Worm (Caenorhabditis elegans) whole organism, mixed stage, embryonic: Measurements from ENCODE around the gene clec-39.

Experiments
- M03D4.4 ChIP-seq: sonication (generic microtip); optimal IDR thresholded peaks from 2 replicates; lab custom pipeline; 2017; ENCODE audit warnings: mild to moderate bottlenecking, missing genetic modification characterization, missing compliant biosample characterization
- bed-3 ChIP-seq: fragments of 200-800 bp; sonication (Bioruptor generic); optimal IDR thresholded peaks from 3 replicates; lab custom pipeline; 2018; ENCODE audit warnings: mild to moderate bottlenecking, missing genetic modification characterization, moderate library complexity, missing compliant biosample characterization
- blmp-1 ChIP-seq: fragments of 150-350 bp; optimal IDR thresholded peaks from 2 replicates; lab custom pipeline; 2014; ENCODE audit warnings: missing biosample characterization, missing genetic modification characterization
- ceh-39 ChIP-seq: fragments of 150-350 bp; optimal IDR thresholded peaks from 2 replicates; lab custom pipeline; 2014; ENCODE audit warnings: missing biosample characterization, missing genetic modification characterization
- ceh-43 ChIP-seq: fragments of 200-800 bp; sonication (Bioruptor generic); optimal IDR thresholded peaks from 2 replicates; lab custom pipeline; 2018; ENCODE audit warnings: mild to moderate bottlenecking, missing genetic modification characterization, moderate library complexity, missing compliant biosample characterization
- ces-1 ChIP-seq: fragments of 150-350 bp; optimal IDR thresholded peaks from 2 replicates; lab custom pipeline; 2014; ENCODE audit warnings: missing biosample characterization, missing genetic modification reagents, missing genetic modification characterization
- cnd-1 ChIP-seq: fragments of 200-800 bp; sonication (Bioruptor generic); optimal IDR thresholded peaks from 2 replicates; lab custom pipeline; 2018; ENCODE audit warnings: mild to moderate bottlenecking, missing genetic modification characterization, missing compliant biosample characterization
- drap-1 ChIP-seq: fragments of 200-800 bp; sonication (Bioruptor generic); optimal IDR thresholded peaks from 3 replicates; lab custom pipeline; 2018; ENCODE audit warnings: mild to moderate bottlenecking, missing genetic modification characterization, missing compliant biosample characterization
- elt-1 ChIP-seq: sonication (generic microtip); optimal IDR thresholded peaks from 2 replicates; lab custom pipeline; 2017; ENCODE audit warnings: missing genetic modification characterization, mild to moderate bottlenecking, missing compliant biosample characterization, antibody characterized with exemption, moderate library complexity, borderline replicate concordance; ENCODE audit not compliant: insufficient read depth
- elt-3 ChIP-seq: fragments of 150-350 bp; optimal IDR thresholded peaks from 2 replicates; lab custom pipeline; 2014; ENCODE audit warnings: missing biosample characterization, missing genetic modification characterization
- flh-1 ChIP-seq: fragments of 200-800 bp; sonication (Bioruptor generic); optimal IDR thresholded peaks from 2 replicates; lab custom pipeline; 2018; ENCODE audit warnings: mild to moderate bottlenecking, missing genetic modification characterization, moderate library complexity, missing compliant biosample characterization
- ham-2 ChIP-seq: fragments of 200-800 bp; sonication (Bioruptor generic); optimal IDR thresholded peaks from 2 replicates; lab custom pipeline; 2018; ENCODE audit warnings: mild to moderate bottlenecking, missing genetic modification characterization, missing compliant biosample characterization
- hlh-1 ChIP-seq: fragments of 150-350 bp; optimal IDR thresholded peaks from 2 replicates; lab custom pipeline; 2014; ENCODE audit warnings: missing biosample characterization, missing genetic modification reagents, missing genetic modification characterization
- lin-13 ChIP-seq: fragments of 150-350 bp; optimal IDR thresholded peaks from 2 replicates; lab custom pipeline; 2014; ENCODE audit warnings: missing biosample characterization, missing genetic modification characterization
- lsy-2 ChIP-seq: fragments of 150-350 bp; optimal IDR thresholded peaks from 2 replicates; lab custom pipeline; 2014; ENCODE audit warnings: missing biosample characterization, missing genetic modification characterization
- mep-1 ChIP-seq: fragments of 150-350 bp; optimal IDR thresholded peaks from 2 replicates; lab custom pipeline; 2017; ENCODE audit warnings: missing biosample characterization, missing genetic modification reagents, missing genetic modification characterization, inconsistent platforms
- mls-2 ChIP-seq: sonication (generic microtip); optimal IDR thresholded peaks from 2 replicates; lab custom pipeline; 2016; ENCODE audit warnings: mild to moderate bottlenecking, missing genetic modification characterization, moderate library complexity, missing compliant biosample characterization
- nhr-12 ChIP-seq: fragments of 150-350 bp; optimal IDR thresholded peaks from 2 replicates; lab custom pipeline; 2014; ENCODE audit warnings: missing biosample characterization, missing genetic modification characterization
- nhr-2 ChIP-seq: fragments of 150-350 bp; optimal IDR thresholded peaks from 2 replicates; lab custom pipeline; 2014; ENCODE audit warnings: missing biosample characterization, missing genetic modification characterization
- nhr-237 ChIP-seq: fragments of 150-350 bp; optimal IDR thresholded peaks from 2 replicates; lab custom pipeline; 2014; ENCODE audit warnings: missing biosample characterization, missing genetic modification characterization
- nhr-28 ChIP-seq: fragments of 150-350 bp; optimal IDR thresholded peaks from 2 replicates; lab custom pipeline; 2014; ENCODE audit warnings: missing biosample characterization, missing genetic modification characterization
- nhr-76 ChIP-seq: sonication (generic microtip); optimal IDR thresholded peaks from 2 replicates; lab custom pipeline; 2017; ENCODE audit warnings: missing biosample characterization, missing genetic modification characterization
- sem-2 ChIP-seq: fragments of 200-800 bp; sonication (Bioruptor generic); optimal IDR thresholded peaks from 2 replicates; lab custom pipeline; 2018; ENCODE audit warnings: mild to moderate bottlenecking, missing genetic modification characterization, missing compliant biosample characterization
- snpc-4 ChIP-seq: fragments of 150-350 bp; optimal IDR thresholded peaks from 2 replicates; lab custom pipeline; 2014; ENCODE audit warnings: missing biosample characterization, missing genetic modification characterization
- sptf-1 ChIP-seq: sonication (generic microtip); optimal IDR thresholded peaks from 2 replicates; lab custom pipeline; 2017; ENCODE audit warnings: mild to moderate bottlenecking, missing genetic modification characterization, moderate library complexity, missing compliant biosample characterization
- tbx-8 ChIP-seq: fragments of 200-800 bp; sonication (Bioruptor generic); optimal IDR thresholded peaks from 2 replicates; lab custom pipeline; 2018; ENCODE audit warnings: mild to moderate bottlenecking, missing genetic modification characterization, moderate library complexity, missing compliant biosample characterization
- unc-120 ChIP-seq: sonication (generic microtip); optimal IDR thresholded peaks from 2 replicates; lab custom pipeline; 2017; ENCODE audit warnings: missing genetic modification characterization, missing compliant biosample characterization; ENCODE audit not compliant: poor library complexity, severe bottlenecking
- unc-39 ChIP-seq: fragments of 150-350 bp; optimal IDR thresholded peaks from 2 replicates; lab custom pipeline; 2014; ENCODE audit warnings: missing biosample characterization, missing genetic modification characterization
- unc-62 ChIP-seq: fragments of 150-350 bp; optimal IDR thresholded peaks from 2 replicates; lab custom pipeline; 2014; ENCODE audit warnings: missing biosample characterization, missing genetic modification reagents, missing genetic modification characterization
- zip-8 ChIP-seq: fragments of 150-350 bp; optimal IDR thresholded peaks from 2 replicates; lab custom pipeline; 2014; ENCODE audit warnings: missing biosample characterization, missing genetic modification characterization
- ztf-11 ChIP-seq: fragments of 150-350 bp; optimal IDR thresholded peaks from 2 replicates; lab custom pipeline; 2014; ENCODE audit warnings: missing biosample characterization, missing genetic modification characterization

The clec-39 gene

ce11 chrV:16746231-16746990, 7.3 kb downstream of the clec-39 start, which contains the start of gene gyg-2:
TSS of gene gyg-2 (minus strand) at chrV:16746258.
- TF ChIP-seq elt-3 (tag; lab: Kevin White, UChicago) = no peak
- TF ChIP-seq M03D4.4 (tag; lab: Kevin White, UChicago) = no peak
- TF ChIP-seq nhr-2 = no peak
- no peak for TF ChIP-seq nhr-28 (tag; lab: Kevin White, UChicago)
- TF ChIP-seq ceh-39 (tag; lab: Kevin White, UChicago) = no peak
- TF ChIP-seq blmp-1 = no peak
- TF ChIP-seq lsy-2 (tag; lab: Kevin White, UChicago) = no peak
- TF ChIP-seq mls-2 (tag; lab: Kevin White, UChicago) = no peak

ce11 chrV:16747031-16747672, 8.1 kb downstream of the clec-39 start, which contains the start of gene dkf-2:
TSS of gene dkf-2 (plus strand) at chrV:16747622.
- TF ChIP-seq ceh-39 (tag; lab: Kevin White, UChicago) = no peak
- TF ChIP-seq sem-2 (GFP tag; lab: Kevin White, UChicago) = no peak
- TF ChIP-seq unc-62 (GFP tag; lab: Kevin White, UChicago) = no peak
- TF ChIP-seq ham-2 (GFP tag; lab: Kevin White, UChicago) = no peak
- no peak for TF ChIP-seq nhr-237 (tag; lab: Kevin White, UChicago)
- TF ChIP-seq bed-3 (GFP tag; lab: Kevin White, UChicago) = no peak

ce11 chrV:16749473-16749872, 10.4 kb downstream of the clec-39 start:
- no peak for TF ChIP-seq unc-39 (tag; lab: Kevin White, UChicago)
- TF ChIP-seq tbx-8 (GFP tag; lab: Kevin White, UChicago) = no peak
- no peak for TF ChIP-seq flh-1 (GFP tag; lab: Kevin White, UChicago)
- TF ChIP-seq lin-13 (tag; lab: Kevin White, UChicago) = no peak
- no peak for TF ChIP-seq elt-1 (tag; lab: Kevin White, UChicago)
- peak; percentile 84 for TF ChIP-seq ces-1
- TF ChIP-seq mep-1 (tag; lab: Kevin White, UChicago) = no peak
- TF ChIP-seq cnd-1 (tag; lab: Kevin White, UChicago) = no peak

- peak; percentile 59 for TF ChIP-seq ces-1
- no peak for TF ChIP-seq flh-1 (GFP tag; lab: Kevin White, UChicago)
- peak; percentile 2 for TF ChIP-seq unc-62 (GFP tag; lab: Kevin White, UChicago)
- TF ChIP-seq sem-2 (GFP tag; lab: Kevin White, UChicago) = no peak
- TF ChIP-seq mls-2 (tag; lab: Kevin White, UChicago) = no peak
- no peak for TF ChIP-seq nhr-76
- TF ChIP-seq hlh-1 (tag; lab: Kevin White, UChicago) = no peak
- TF ChIP-seq unc-39 (tag; lab: Kevin White, UChicago) = no peak
- no peak for TF ChIP-seq elt-1 (tag; lab: Kevin White, UChicago)
- TF ChIP-seq drap-1 (GFP tag; lab: Kevin White, UChicago) = peak; percentile 19
- no peak for TF ChIP-seq M03D4.4 (tag; lab: Kevin White, UChicago)
- TF ChIP-seq lsy-2 (tag; lab: Kevin White, UChicago) = no peak
- no peak for TF ChIP-seq elt-3 (tag; lab: Kevin White, UChicago)
- TF ChIP-seq nhr-237 (tag; lab: Kevin White, UChicago) = no peak
- no peak for TF ChIP-seq ham-2 (GFP tag; lab: Kevin White, UChicago)
- TF ChIP-seq zip-8 (tag; lab: Kevin White, UChicago) = no peak
- TF ChIP-seq mep-1 (tag; lab: Kevin White, UChicago) = no peak
- no peak for TF ChIP-seq nhr-12
Measured at ce11 chrV:16752089-16753030, 13.3 kb downstream of the clec-39 start.

ce11 chrV:16756166-16756565, 17.1 kb downstream of the clec-39 start:
- no peak for TF ChIP-seq ceh-43 (GFP tag; lab: Kevin White, UChicago)
- TF ChIP-seq unc-120 (tag; lab: Kevin White, UChicago) = no peak
- TF ChIP-seq nhr-28 (tag; lab: Kevin White, UChicago) = no peak
- TF ChIP-seq unc-39 (tag; lab: Kevin White, UChicago) = no peak
- TF ChIP-seq hlh-1 (tag; lab: Kevin White, UChicago) = no peak
- no peak for TF ChIP-seq tbx-8 (GFP tag; lab: Kevin White, UChicago)
- TF ChIP-seq ces-1 = no peak
- no peak for TF ChIP-seq blmp-1
- TF ChIP-seq nhr-12 = no peak
- no peak for TF ChIP-seq snpc-4 (tag; lab: Kevin White, UChicago)
- no peak for TF ChIP-seq ztf-11 (tag; lab: Kevin White, UChicago)
- no peak for TF ChIP-seq nhr-2
- no peak for TF ChIP-seq sptf-1 (tag; lab: Kevin White, UChicago)
- no peak for TF ChIP-seq flh-1 (GFP tag; lab: Kevin White, UChicago)
- no peak for TF ChIP-seq elt-1 (tag; lab: Kevin White, UChicago)
- no peak for TF ChIP-seq nhr-76
- TF ChIP-seq lin-13 (tag; lab: Kevin White, UChicago) = no peak
- no peak for TF ChIP-seq mls-2 (tag; lab: Kevin White, UChicago)
- no peak for TF ChIP-seq unc-62 (GFP tag; lab: Kevin White, UChicago)
- no peak for TF ChIP-seq drap-1 (GFP tag; lab: Kevin White, UChicago)
- TF ChIP-seq, all 35 proteins: peak for 0
